Fruit fly (Drosophila melanogaster) whole organism, wandering third instar larva: ENCODE data around the gene Tps1.

Experiments used
- Abd-B ChIP-seq: fragments of >200 bp; optimal IDR thresholded peaks from 2 replicates; lab custom pipeline; 2017; ENCODE audit warnings: missing biosample characterization, missing genetic modification characterization
- Hnf4 ChIP-seq: fragments of 200-800 bp; sonication (Bioruptor generic); optimal IDR thresholded peaks from 2 replicates; lab custom pipeline; 2016; ENCODE audit warnings: missing biosample characterization, mild to moderate bottlenecking, missing genetic modification characterization
- Hr78 ChIP-seq: fragments of >200 bp; optimal IDR thresholded peaks from 2 replicates; lab custom pipeline; 2017; ENCODE audit warnings: missing biosample characterization, missing genetic modification characterization
- OdsH ChIP-seq: fragments of 200-800 bp; sonication (Bioruptor generic); optimal IDR thresholded peaks from 2 replicates; lab custom pipeline; 2016; ENCODE audit warnings: missing biosample characterization, mild to moderate bottlenecking, missing genetic modification characterization
- dmrt93B ChIP-seq: fragments of 200-800 bp; sonication (Bioruptor generic); optimal IDR thresholded peaks from 2 replicates; lab custom pipeline; 2018; ENCODE audit warnings: missing biosample characterization, mild to moderate bottlenecking, missing genetic modification characterization
- fru ChIP-seq: fragments of 200-800 bp; sonication (Bioruptor generic); optimal IDR thresholded peaks from 3 replicates; lab custom pipeline; 2016; ENCODE audit warnings: missing biosample characterization, mild to moderate bottlenecking, missing genetic modification characterization
- psq ChIP-seq: fragments of 200-800 bp; sonication (Bioruptor generic); optimal IDR thresholded peaks from 3 replicates; lab custom pipeline; 2017; ENCODE audit warnings: missing biosample characterization, mild to moderate bottlenecking, missing genetic modification characterization, moderate library complexity
- rgr ChIP-seq: fragments of 200-800 bp; sonication (Bioruptor generic); optimal IDR thresholded peaks from 3 replicates; lab custom pipeline; 2016; ENCODE audit warnings: missing biosample characterization, mild to moderate bottlenecking, missing genetic modification characterization

DNA sequence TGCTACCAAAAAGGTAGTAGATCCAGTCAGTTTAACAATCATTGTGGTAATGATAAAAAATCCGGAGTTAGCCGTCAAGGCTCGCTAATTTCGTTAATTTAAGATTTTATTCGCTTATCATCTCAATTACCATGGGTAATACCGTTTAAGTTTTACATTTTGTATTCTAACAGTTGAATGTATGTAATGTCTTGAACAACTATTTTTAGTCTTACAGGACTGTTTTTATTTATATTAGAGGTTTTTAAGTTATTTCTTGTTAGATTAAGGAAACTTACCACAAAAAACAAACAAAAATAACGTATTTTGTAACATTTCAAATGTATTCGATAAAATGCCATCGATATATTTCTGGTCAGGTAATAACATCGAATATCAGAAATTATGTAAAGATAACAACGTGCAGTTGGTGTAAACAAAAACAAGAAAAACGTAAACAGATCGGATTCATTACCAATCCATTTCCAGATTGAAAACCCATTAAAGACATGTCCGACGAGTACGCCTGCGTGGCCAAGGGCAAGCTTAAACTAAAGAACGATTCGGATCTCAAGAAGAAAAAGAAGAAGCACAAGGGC is 54.0 kb downstream of the Tps1 start, which contains the start of the genes Sfp24F and CG15432:
- TF ChIP-seq dmrt93B (GFP tag; lab: Kevin White, UChicago) (no peak), psq (GFP tag; lab: Kevin White, UChicago) (no peak), Hnf4 (GFP tag; lab: Kevin White, UChicago) (no peak), fru (GFP tag; lab: Kevin White, UChicago) (no peak), rgr (GFP tag; lab: Kevin White, UChicago) (no peak), Abd-B (no peak), OdsH (no peak), Hr78 (GFP tag; lab: Kevin White, UChicago) (no peak)
